Worm (Caenorhabditis elegans): ENCODE data around the gene srg-39.

Gene srg-39

DNA sequence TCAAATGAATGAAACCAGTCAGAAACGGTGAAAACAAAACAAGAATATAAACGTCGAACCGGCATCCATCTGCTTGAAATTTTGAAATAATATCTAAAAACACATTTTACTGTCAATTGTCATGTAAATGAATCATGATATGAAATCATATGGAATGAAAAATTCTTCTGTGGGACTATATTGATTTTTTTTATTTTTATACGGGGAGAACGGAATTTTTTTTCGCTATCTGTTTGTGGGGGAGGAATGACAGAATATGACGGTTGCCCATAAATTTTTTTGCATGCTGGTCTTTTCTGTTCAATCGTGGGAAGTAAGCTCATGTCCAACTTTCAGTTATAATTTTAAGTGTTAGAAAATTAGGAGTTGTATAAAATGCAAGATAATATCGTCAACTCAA lies 7.5 kb downstream of the srg-39 start, which contains the start of gene C06H2.7:
TSS of gene C06H2.7 (minus strand) at position 101 of the 400 bp plus-strand sequence.
- no peak for TF ChIP-seq lsy-2 (tag; optimal IDR thresholded peaks at IDR 0.05)

DNA sequence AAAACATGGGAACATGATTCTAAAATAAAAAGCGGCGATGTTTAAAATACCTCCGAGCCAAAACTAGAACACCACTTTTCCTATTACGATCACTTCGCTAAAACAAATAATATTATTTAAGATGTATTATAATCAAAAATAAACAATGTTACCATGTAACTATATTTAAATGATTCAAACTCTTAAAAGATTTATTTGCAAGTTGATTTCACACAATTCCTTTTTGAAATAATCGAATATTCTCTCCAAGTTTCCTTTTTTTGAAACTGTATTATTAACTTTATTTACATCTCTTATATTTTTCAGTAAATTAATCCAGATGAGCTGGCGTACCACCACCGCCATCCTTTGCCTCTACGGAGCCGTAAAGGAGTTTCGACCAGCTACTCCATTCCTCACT lies 11.1 kb downstream of the srg-39 start, which contains the start of gene folt-1:
TSS of gene folt-1 (plus strand) at position 301 of the 400 bp plus-strand sequence.
- TF ChIP-seq unc-55 (GFP tag; optimal IDR thresholded peaks at IDR 0.05), result no peak

ce11 chrV:11140326-11140725 lies 11.9 kb downstream of the srg-39 start:
- TF ChIP-seq snpc-4 (tag; optimal IDR thresholded peaks at IDR 0.05) (no peak), dmd-4 (tag; optimal IDR thresholded peaks at IDR 0.05) (no peak), nhr-25 (tag; optimal IDR thresholded peaks at IDR 0.05) (no peak), unc-55 (GFP tag; optimal IDR thresholded peaks at IDR 0.05) (peak; percentile 38), nhr-129 (tag; optimal IDR thresholded peaks at IDR 0.05) (peak; percentile 65), ztf-1 (GFP tag; conservative IDR thresholded peaks at IDR 0.05) (no peak), sma-9 (GFP tag; optimal IDR thresholded peaks at IDR 0.05) (peak; percentile 66), sma-9 (tag; optimal IDR thresholded peaks at IDR 0.05) (no peak), lsy-2 (tag; optimal IDR thresholded peaks at IDR 0.05) (peak in 1 of 2 experiments; percentile 27), crh-2 (tag; optimal IDR thresholded peaks at IDR 0.05) (no peak), mbf-1 (tag; optimal IDR thresholded peaks at IDR 0.05) (no peak), ceh-16 (tag; optimal IDR thresholded peaks at IDR 0.05) (no peak), sem-4 (tag; optimal IDR thresholded peaks at IDR 0.05) (no peak), gmeb-1 (tag; optimal IDR thresholded peaks at IDR 0.05) (no peak), ztf-4 (tag; optimal IDR thresholded peaks at IDR 0.05) (no peak), nhr-11 (tag; optimal IDR thresholded peaks at IDR 0.05) (no peak), F13H6.1 (tag; optimal IDR thresholded peaks at IDR 0.05) (peak; percentile 53), ceh-82 (tag; optimal IDR thresholded peaks at IDR 0.05) (no peak), alr-1 (tag; optimal IDR thresholded peaks at IDR 0.05) (no peak), egl-27 (tag; optimal IDR thresholded peaks at IDR 0.05) (no peak), mdl-1 (tag; optimal IDR thresholded peaks at IDR 0.05) (no peak), ZK546.5 (tag; optimal IDR thresholded peaks at IDR 0.05) (no peak), ama-1 (optimal IDR thresholded peaks at IDR 0.05) (no peak), blmp-1 (tag; optimal IDR thresholded peaks at IDR 0.05; ENCODE audit: insufficient read depth) (no peak), zag-1 (tag; optimal IDR thresholded peaks at IDR 0.05) (no peak), sma-3 (GFP tag; optimal IDR thresholded peaks at IDR 0.05) (no peak), lin-13 (GFP tag; optimal IDR thresholded peaks at IDR 0.05) (no peak), unc-62 (GFP tag; optimal IDR thresholded peaks at IDR 0.05) (no peak), elt-3 (tag; optimal IDR thresholded peaks at IDR 0.05) (no peak), unc-39 (tag; optimal IDR thresholded peaks at IDR 0.05) (no peak), nhr-23 (tag; optimal IDR thresholded peaks at IDR 0.05) (no peak), nhr-237 (tag; optimal IDR thresholded peaks at IDR 0.05) (no peak), R02D3.7 (tag; optimal IDR thresholded peaks at IDR 0.05) (no peak), nhr-10 (tag; optimal IDR thresholded peaks at IDR 0.05) (no peak), C34F6.9 (tag; optimal IDR thresholded peaks at IDR 0.05) (peak; percentile 4), fos-1 (tag; optimal IDR thresholded peaks at IDR 0.05) (peak; percentile 37), ztf-11 (tag; optimal IDR thresholded peaks at IDR 0.05) (no peak), skn-1 (tag; optimal IDR thresholded peaks at IDR 0.05) (no peak), nhr-77 (tag; optimal IDR thresholded peaks at IDR 0.05) (no peak), nhr-6 (tag; optimal IDR thresholded peaks at IDR 0.05) (no peak), nhr-12 (tag; optimal IDR thresholded peaks at IDR 0.05) (no peak)

DNA sequence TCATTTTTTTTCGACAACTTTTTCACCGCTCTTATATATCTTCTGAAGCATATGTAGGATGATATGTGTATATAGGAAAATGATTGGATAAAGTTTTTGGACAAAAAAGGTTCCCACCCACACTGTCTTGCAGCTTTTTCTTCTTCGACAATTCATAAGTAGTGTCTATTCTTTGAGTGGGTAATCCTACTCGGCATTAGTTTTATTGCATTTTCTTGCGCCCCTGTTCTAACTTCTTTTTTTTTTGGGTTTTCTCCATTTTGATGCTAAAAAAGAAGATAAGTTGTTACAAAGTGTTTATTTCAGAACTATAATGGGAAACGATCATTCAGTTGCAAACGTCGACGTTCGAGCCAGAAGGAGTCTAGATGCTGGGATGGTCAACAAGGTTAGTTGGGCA lies 17.9 kb downstream of the srg-39 start, which contains the start of gene glb-3:
TSS of gene glb-3 (plus strand) at position 301 of the 400 bp plus-strand sequence.
- no peak for TF ChIP-seq unc-62 (GFP tag; optimal IDR thresholded peaks at IDR 0.05)

Data from whole organism, L2 larva.